Fruit fly (Drosophila melanogaster) S2 (cell line): Measurements from ENCODE around the gene CG9777.
A peak's percentile ranks its signal among the peaks of the same experiment; 100 is the strongest.

Source experiments
- CG8478 ChIP-seq: fragments of >200 bp; optimal IDR thresholded peaks from 2 replicates; lab custom pipeline; 2018
- CTCF ChIP-seq, 2 experiments: fragments of >200 bp; optimal IDR thresholded peaks; 2 replicates each; lab custom pipeline; 2018

Gene CG9777

dm6 chrX:16651098-16651497 is 19.1 kb upstream of the CG9777 start, which contains the start of the genes CG32573 and CG42512:
Gene CG32573, plus strand, starts transcription at chrX:16651376.
Gene CG42512, plus strand, starts transcription at chrX:16651376.
- TF ChIP-seq CG8478 (lab: Kevin White, UChicago) (no peak), CTCF (optimal IDR thresholded peaks at IDR 0.05; lab: Kevin White, UChicago) (no peak)

DNA sequence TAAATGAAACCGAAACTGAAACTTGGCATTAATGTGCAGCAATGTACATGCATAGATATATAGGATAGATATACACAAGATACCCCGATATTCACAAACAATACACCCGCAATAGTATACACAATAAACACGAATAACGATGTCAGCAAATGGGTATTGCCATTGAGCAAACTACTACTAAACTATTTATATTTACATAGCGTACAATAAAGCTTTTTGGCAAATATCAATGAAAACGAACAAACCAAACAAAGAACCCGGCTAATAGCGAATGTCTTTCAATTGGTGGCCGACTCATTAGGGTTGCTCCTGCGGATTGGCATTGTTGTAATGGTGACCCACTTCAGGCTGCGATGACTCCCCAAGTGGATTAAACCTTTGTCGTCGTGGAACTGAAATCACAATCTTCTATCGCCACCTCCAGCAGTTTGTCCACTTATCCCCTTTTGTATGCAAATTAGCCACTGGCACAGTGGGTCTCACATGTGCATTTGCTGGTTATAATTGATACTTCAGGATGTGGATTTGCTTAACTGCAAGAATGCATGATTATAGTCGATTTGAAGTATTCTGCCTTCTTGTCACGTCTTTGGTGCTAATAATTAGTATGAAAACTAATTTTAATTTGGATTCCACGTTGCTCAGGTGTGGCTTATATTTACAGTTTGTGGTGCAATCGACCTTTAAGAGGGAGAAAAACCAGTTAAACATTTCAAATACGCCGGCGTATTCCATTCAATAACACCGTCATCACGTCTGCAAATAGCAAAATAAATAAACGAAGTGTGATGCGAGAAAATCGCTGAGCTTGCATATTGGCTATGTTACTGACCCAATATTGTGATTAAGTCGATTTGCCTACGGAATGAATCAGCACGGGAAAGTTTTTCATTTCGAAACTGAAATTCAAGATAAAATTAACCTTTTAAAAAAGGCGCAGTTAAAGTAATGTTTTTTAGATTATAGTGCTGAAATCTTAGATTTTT is 18.3 kb upstream of the CG9777 start:
- no peak for TF ChIP-seq CTCF (optimal IDR thresholded peaks at IDR 0.05; lab: Kevin White, UChicago)
- TF ChIP-seq CG8478 (lab: Kevin White, UChicago): no peak

- TF ChIP-seq CTCF (optimal IDR thresholded peaks at IDR 0.05; lab: Kevin White, UChicago) (no peak), CG8478 (lab: Kevin White, UChicago) (no peak)
These were observed 16.4 kb upstream of the CG9777 start for dm6 chrX:16648435-16648781.

- no peak for TF ChIP-seq CG8478 (lab: Kevin White, UChicago)
- TF ChIP-seq CTCF (optimal IDR thresholded peaks at IDR 0.05; lab: Kevin White, UChicago): no peak
These were observed 15.9 kb upstream of the CG9777 start for dm6 chrX:16647737-16648434.

dm6 chrX:16647092-16647632 is 15.1 kb upstream of the CG9777 start:
- TF ChIP-seq CTCF (optimal IDR thresholded peaks at IDR 0.05; lab: Kevin White, UChicago) (no peak), CG8478 (lab: Kevin White, UChicago) (no peak)

DNA sequence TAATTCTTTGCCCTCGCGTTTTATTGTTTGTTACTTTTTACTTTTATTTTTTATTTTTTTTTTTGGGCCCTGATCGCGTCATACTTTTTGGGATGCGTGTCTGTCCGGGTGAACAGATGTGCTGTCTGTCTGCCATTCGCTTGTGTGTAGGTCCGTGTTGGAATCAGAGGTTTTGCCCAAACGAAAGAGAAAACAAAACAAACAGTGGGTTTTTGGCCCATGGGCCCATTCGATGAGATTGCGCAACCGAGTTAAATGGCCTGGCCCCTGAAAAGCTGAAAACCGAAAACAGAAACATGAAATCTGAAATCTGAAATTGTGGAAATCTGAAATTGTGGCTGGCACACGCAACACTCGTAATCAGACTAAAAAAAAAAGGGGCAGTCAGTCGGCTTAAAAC is 13.4 kb upstream of the CG9777 start:
- no peak for TF ChIP-seq CG8478 (lab: Kevin White, UChicago)

DNA sequence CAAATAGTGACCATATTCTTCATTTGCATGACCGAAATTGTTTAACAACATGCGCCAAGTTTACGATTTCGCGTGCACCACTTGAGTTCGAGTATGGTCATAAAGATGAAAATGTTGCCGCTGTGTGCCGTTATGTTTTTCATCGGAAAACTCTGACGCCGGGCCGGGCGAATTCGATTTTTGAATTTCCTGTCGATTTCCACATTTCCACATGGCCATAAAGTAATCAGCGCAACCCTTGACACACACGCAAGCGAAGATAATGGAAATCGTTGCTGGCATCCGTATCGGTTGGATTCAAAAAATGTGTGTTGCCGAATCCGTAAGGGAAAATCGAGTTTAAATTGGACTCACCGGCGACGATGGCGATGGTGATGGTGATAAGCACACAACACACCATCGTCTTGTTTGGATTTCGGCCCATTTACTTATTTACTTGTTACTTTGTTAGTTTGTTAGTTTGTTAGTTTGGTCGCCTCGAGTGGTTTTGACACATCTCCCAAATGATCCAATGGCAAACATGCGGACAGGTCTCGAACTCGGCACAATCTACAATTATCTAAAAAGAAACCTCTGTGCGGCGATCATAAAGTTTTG is 12.6 kb upstream of the CG9777 start:
- TF ChIP-seq CTCF (optimal IDR thresholded peaks at IDR 0.05; lab: Kevin White, UChicago) (no peak), CG8478 (lab: Kevin White, UChicago) (no peak)

DNA sequence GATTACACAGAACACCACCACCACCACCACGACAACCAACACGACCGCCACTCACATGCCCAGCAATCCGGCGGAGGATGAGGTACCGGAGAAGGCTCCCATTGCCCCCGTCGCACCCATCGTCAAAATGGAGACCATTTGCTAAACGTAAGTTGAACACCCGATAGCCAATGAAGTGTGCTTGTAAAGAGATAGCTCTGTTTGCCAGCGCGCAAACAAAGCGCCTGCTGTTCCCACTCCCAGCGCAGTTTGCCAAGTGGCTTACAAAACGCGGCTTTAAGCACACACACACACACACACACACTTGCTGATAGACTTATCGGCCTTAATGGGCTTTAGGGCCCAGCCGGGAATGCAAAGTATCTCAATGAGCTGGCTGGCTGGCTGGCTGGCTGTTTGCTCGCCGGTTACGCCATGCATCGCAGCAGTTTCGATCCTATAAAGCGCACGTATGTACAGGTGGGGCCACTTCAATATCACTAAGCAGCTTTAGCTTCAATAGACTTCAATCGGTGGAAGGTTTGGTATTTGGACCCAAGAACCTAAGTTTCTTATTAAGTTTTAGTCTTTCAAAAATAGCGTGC is 11.4 kb upstream of the CG9777 start:
- no peak for TF ChIP-seq CG8478 (lab: Kevin White, UChicago)
- TF ChIP-seq CTCF (optimal IDR thresholded peaks at IDR 0.05; lab: Kevin White, UChicago): no peak

DNA sequence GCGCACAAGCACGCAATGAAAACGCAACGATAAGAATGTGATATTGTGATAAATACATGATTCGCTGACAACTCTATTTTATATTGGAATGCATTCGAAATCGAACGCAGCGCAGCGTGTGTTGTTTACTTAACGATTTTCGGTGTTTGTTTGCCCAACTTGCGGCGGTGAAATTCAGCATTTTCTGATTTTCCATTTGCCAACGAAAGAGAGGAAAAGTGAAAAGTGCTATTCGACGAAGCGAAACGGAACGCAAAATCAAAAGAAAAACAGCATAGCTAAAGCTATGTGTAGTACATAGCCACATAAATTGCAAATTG is 9.0 kb upstream of the CG9777 start:
- no peak for TF ChIP-seq CTCF (optimal IDR thresholded peaks at IDR 0.05; lab: Kevin White, UChicago)
- TF ChIP-seq CG8478 (lab: Kevin White, UChicago): no peak

- TF ChIP-seq CTCF (optimal IDR thresholded peaks at IDR 0.05; lab: Kevin White, UChicago) (no peak), CG8478 (lab: Kevin White, UChicago) (no peak)
These were observed 8.4 kb upstream of the CG9777 start, which contains the start of the genes SNRPG and mthl1 for dm6 chrX:16640260-16641100. Gene SNRPG, minus strand, starts transcription at chrX:16640419. Gene mthl1, plus strand, starts transcription at chrX:16640968.

- no peak for TF ChIP-seq CTCF (optimal IDR thresholded peaks at IDR 0.05; lab: Kevin White, UChicago)
- no peak for TF ChIP-seq CG8478 (lab: Kevin White, UChicago)
These were observed 5.8 kb upstream of the CG9777 start, which contains the start of gene RpS19a for dm6 chrX:16637594-16638485. Gene RpS19a, plus strand, starts transcription at chrX:16637894.

dm6 chrX:16637106-16637590 is 5.1 kb upstream of the CG9777 start, which contains the start of gene Rok:
Gene Rok, minus strand, starts transcription at chrX:16637414.
- TF ChIP-seq CTCF (optimal IDR thresholded peaks at IDR 0.05; lab: Kevin White, UChicago) (peak; percentile 91 to 94), CG8478 (lab: Kevin White, UChicago) (no peak)
